Worm (Caenorhabditis elegans): ENCODE results near the gene B0507.3.

DNA sequence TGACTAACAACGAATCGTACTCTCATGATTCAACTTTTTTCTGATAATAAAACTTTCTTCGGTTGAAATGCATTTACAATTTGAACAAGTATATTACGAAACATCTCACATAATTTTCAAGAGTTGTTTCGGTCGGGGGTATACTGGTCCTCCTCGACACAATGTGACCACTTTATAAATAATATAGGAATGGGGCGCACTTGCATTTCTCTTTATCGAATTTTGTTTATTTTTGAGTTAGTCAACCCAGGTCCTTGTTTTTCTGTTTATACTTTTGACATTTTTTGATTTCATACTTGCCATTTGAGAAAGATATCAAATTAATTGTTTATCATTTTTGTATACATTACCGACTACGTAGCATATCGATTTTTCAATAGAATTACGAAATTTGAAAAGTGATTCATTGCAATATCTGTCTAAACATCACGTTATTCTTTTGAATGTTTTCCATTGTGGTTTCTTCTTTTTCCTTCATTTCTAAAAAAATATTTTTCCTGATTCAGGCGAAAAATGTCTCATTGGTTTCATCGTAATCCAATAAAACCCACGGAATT, 5.2 kb downstream of the B0507.3 start, which contains the start of gene B0507.2:
- no peak for TF ChIP-seq ztf-11 (tag; optimal IDR thresholded peaks at IDR 0.05)
- no peak for TF ChIP-seq nhr-12 (tag; optimal IDR thresholded peaks at IDR 0.05)
- TF ChIP-seq daf-12 (tag; optimal IDR thresholded peaks at IDR 0.05), result no peak
- no peak for TF ChIP-seq nhr-11 (tag; optimal IDR thresholded peaks at IDR 0.05)
